Fruit fly (Drosophila melanogaster) whole organism, embryonic: ENCODE measurements around the gene CG9389.

ENCODE experiments used
- Atf-2 ChIP-seq: fragments of 200-800 bp; sonication (Bioruptor generic); optimal IDR thresholded peaks from 2 replicates; lab custom pipeline; 2016; ENCODE audit warnings: missing biosample characterization, missing genetic modification characterization
- Bdp1 ChIP-seq: fragments of 200-800 bp; sonication (Bioruptor generic); optimal IDR thresholded peaks from 3 replicates; lab custom pipeline; 2016; ENCODE audit warnings: missing biosample characterization, missing genetic modification characterization
- Blimp-1 ChIP-seq: fragments of 200-800 bp; sonication (Bioruptor generic); optimal IDR thresholded peaks from 3 replicates; lab custom pipeline; 2018; ENCODE audit warnings: missing biosample characterization, missing genetic modification characterization, mild to moderate bottlenecking, moderate library complexity, missing genetic modification reagents
- CG10543 ChIP-seq: fragments of 200-800 bp; sonication (Bioruptor generic); optimal IDR thresholded peaks from 3 replicates; lab custom pipeline; 2017; ENCODE audit warnings: missing biosample characterization, mild to moderate bottlenecking, missing genetic modification characterization, moderate library complexity
- CG11085 ChIP-seq: fragments of 200-800 bp; sonication (Bioruptor generic); IDR thresholded peaks from 2 replicates; pipeline ENCODE4 v1.3.6; 2022; ENCODE audit warnings: missing biosample characterization, missing genetic modification characterization
- CG12104 ChIP-seq: fragments of 200-800 bp; sonication (Bioruptor generic); optimal IDR thresholded peaks from 3 replicates; lab custom pipeline; 2016; ENCODE audit warnings: missing biosample characterization, missing genetic modification characterization
- CG14050 ChIP-seq: fragments of 200-800 bp; sonication (Bioruptor generic); IDR thresholded peaks from 3 replicates; pipeline ENCODE4 v1.3.6; 2022; ENCODE audit warnings: missing biosample characterization, missing genetic modification characterization
- CG14965 ChIP-seq: fragments of 200-800 bp; sonication (Bioruptor generic); optimal IDR thresholded peaks from 2 replicates; lab custom pipeline; 2016; ENCODE audit warnings: missing biosample characterization, missing genetic modification characterization, borderline replicate concordance
- CG15011 ChIP-seq: fragments of 200-800 bp; sonication (Bioruptor generic); optimal IDR thresholded peaks from 3 replicates; lab custom pipeline; 2018; ENCODE audit warnings: missing biosample characterization, mild to moderate bottlenecking, missing genetic modification characterization
- CG15269 ChIP-seq: fragments of 200-800 bp; sonication (Bioruptor generic); optimal IDR thresholded peaks from 2 replicates; lab custom pipeline; 2018; ENCODE audit warnings: missing biosample characterization, mild to moderate bottlenecking, missing genetic modification characterization, moderate library complexity
- CG16815 ChIP-seq: fragments of 200-800 bp; sonication (Bioruptor generic); optimal IDR thresholded peaks from 3 replicates; lab custom pipeline; 2017; ENCODE audit warnings: missing biosample characterization, mild to moderate bottlenecking, missing genetic modification characterization
- CG16863 ChIP-seq: fragments of 200-800 bp; sonication (Bioruptor generic); optimal IDR thresholded peaks from 3 replicates; lab custom pipeline; 2016; ENCODE audit warnings: missing biosample characterization, missing genetic modification characterization
- CG17912 ChIP-seq: fragments of 200-800 bp; sonication (Bioruptor generic); optimal IDR thresholded peaks from 2 replicates; lab custom pipeline; 2018; ENCODE audit warnings: missing biosample characterization, mild to moderate bottlenecking, missing genetic modification characterization
- CG1792 ChIP-seq: fragments of 200-800 bp; sonication (Bioruptor generic); optimal IDR thresholded peaks from 2 replicates; lab custom pipeline; 2016; ENCODE audit warnings: missing biosample characterization, missing genetic modification characterization
- CG2875 ChIP-seq: fragments of 200-800 bp; sonication (Bioruptor generic); optimal IDR thresholded peaks from 2 replicates; lab custom pipeline; 2017; ENCODE audit warnings: missing biosample characterization, mild to moderate bottlenecking, missing genetic modification characterization, missing genetic modification reagents
- CG30431 ChIP-seq: fragments of 200-800 bp; sonication (Bioruptor generic); optimal IDR thresholded peaks from 2 replicates; lab custom pipeline; 2017; ENCODE audit warnings: missing biosample characterization, missing genetic modification characterization
- CG32532 ChIP-seq: fragments of 200-800 bp; sonication (Bioruptor generic); IDR thresholded peaks from 2 replicates; pipeline ENCODE4 v1.3.6; 2022; ENCODE audit warnings: missing biosample characterization, missing genetic modification characterization
- CG34224 ChIP-seq: fragments of 200-800 bp; sonication (Bioruptor generic); IDR thresholded peaks from 3 replicates; pipeline ENCODE4 v1.3.6; 2022; ENCODE audit warnings: missing biosample characterization, missing genetic modification characterization; ENCODE audit not compliant: partially characterized antibody
- CG4328 ChIP-seq: fragments of 200-800 bp; sonication (Bioruptor generic); optimal IDR thresholded peaks from 3 replicates; lab custom pipeline; 2017; ENCODE audit warnings: missing biosample characterization, missing genetic modification reagents, missing genetic modification characterization
- CG5953 ChIP-seq: fragments of 200-800 bp; sonication (Bioruptor generic); IDR thresholded peaks from 2 replicates; pipeline ENCODE4 v1.3.6; 2022; ENCODE audit warnings: missing biosample characterization, missing genetic modification characterization
- CG6683 ChIP-seq: fragments of 200-800 bp; sonication (Bioruptor generic); optimal IDR thresholded peaks from 2 replicates; lab custom pipeline; 2017; ENCODE audit warnings: missing biosample characterization, mild to moderate bottlenecking, missing genetic modification characterization, missing genetic modification reagents
- CG6689 ChIP-seq: fragments of 200-800 bp; sonication (Bioruptor generic); IDR thresholded peaks from 2 replicates; pipeline ENCODE4 v1.3.6; 2022; ENCODE audit warnings: missing biosample characterization, missing genetic modification characterization
- CG7372 ChIP-seq: fragments of 200-800 bp; sonication (Bioruptor generic); IDR thresholded peaks from 2 replicates; pipeline ENCODE4 v1.3.6; 2022; ENCODE audit warnings: missing biosample characterization, missing genetic modification characterization
- Gsc ChIP-seq: fragments of 200-800 bp; sonication (Bioruptor generic); IDR thresholded peaks from 2 replicates; pipeline ENCODE4 v1.3.6; 2022; ENCODE audit warnings: missing biosample characterization, missing genetic modification characterization
- Hr3 ChIP-seq: fragments of 200-800 bp; sonication (Bioruptor generic); optimal IDR thresholded peaks from 3 replicates; lab custom pipeline; 2016; ENCODE audit warnings: missing biosample characterization, missing genetic modification characterization
- Hsf ChIP-seq: fragments of 200-800 bp; sonication (Bioruptor generic); optimal IDR thresholded peaks from 3 replicates; lab custom pipeline; 2016; ENCODE audit warnings: missing biosample characterization, missing genetic modification characterization
- Kr ChIP-seq: fragments of 200-800 bp; sonication (Bioruptor generic); optimal IDR thresholded peaks from 2 replicates; lab custom pipeline; 2017; ENCODE audit warnings: missing biosample characterization, mild to moderate bottlenecking, missing genetic modification characterization
- MESR4 ChIP-seq: fragments of 200-800 bp; sonication (Bioruptor generic); optimal IDR thresholded peaks from 2 replicates; lab custom pipeline; 2018; ENCODE audit warnings: missing biosample characterization, mild to moderate bottlenecking, missing genetic modification characterization, moderate library complexity
- Mad ChIP-seq: fragments of 200-800 bp; sonication (Bioruptor generic); optimal IDR thresholded peaks from 2 replicates; lab custom pipeline; 2016; ENCODE audit warnings: missing biosample characterization, missing genetic modification characterization
- Neu2 ChIP-seq: fragments of 200-800 bp; sonication (Bioruptor generic); optimal IDR thresholded peaks from 3 replicates; lab custom pipeline; 2016; ENCODE audit warnings: missing biosample characterization, missing genetic modification characterization, borderline replicate concordance
- Nf-YB ChIP-seq: fragments of 200-800 bp; sonication (Bioruptor generic); optimal IDR thresholded peaks from 3 replicates; lab custom pipeline; 2019; ENCODE audit warnings: missing biosample characterization, mild to moderate bottlenecking, missing genetic modification characterization, moderate library complexity
- Optix ChIP-seq: fragments of 200-800 bp; sonication (Bioruptor generic); IDR thresholded peaks from 3 replicates; pipeline ENCODE4 v1.3.6; 2022; ENCODE audit warnings: missing biosample characterization, missing genetic modification characterization
- amos ChIP-seq: fragments of 200-800 bp; sonication (Bioruptor generic); IDR thresholded peaks from 2 replicates; pipeline ENCODE4 v1.3.6; 2022; ENCODE audit warnings: missing biosample characterization, missing genetic modification characterization; ENCODE audit not compliant: partially characterized antibody
- ase ChIP-seq: fragments of 200-800 bp; sonication (Bioruptor generic); IDR thresholded peaks from 3 replicates; pipeline ENCODE4 v1.3.6; 2022; ENCODE audit warnings: missing biosample characterization, missing genetic modification characterization
- caup ChIP-seq: fragments of 200-800 bp; sonication (Bioruptor generic); optimal IDR thresholded peaks from 3 replicates; lab custom pipeline; 2017; ENCODE audit warnings: missing biosample characterization, mild to moderate bottlenecking, missing genetic modification characterization, moderate library complexity; ENCODE audit not compliant: severe bottlenecking
- chif ChIP-seq, 2 experiments: fragments of 200-800 bp; sonication (Bioruptor generic); optimal IDR thresholded peaks; 3 replicates each; lab custom pipeline; 2016; ENCODE audit warnings: missing biosample characterization in 2 of 2, missing genetic modification characterization in 2 of 2
- fd3F ChIP-seq: fragments of 200-800 bp; sonication (Bioruptor generic); optimal IDR thresholded peaks from 2 replicates; lab custom pipeline; 2018; ENCODE audit warnings: missing biosample characterization, mild to moderate bottlenecking, missing genetic modification characterization, moderate library complexity
- fru ChIP-seq: fragments of >200 bp; optimal IDR thresholded peaks from 2 replicates; lab custom pipeline; 2017
- gem ChIP-seq: fragments of 200-800 bp; sonication (Bioruptor generic); optimal IDR thresholded peaks from 2 replicates; lab custom pipeline; 2019; ENCODE audit warnings: missing biosample characterization, mild to moderate bottlenecking, missing genetic modification characterization, moderate library complexity
- gsb ChIP-seq: fragments of 200-800 bp; sonication (Bioruptor generic); IDR thresholded peaks from 2 replicates; pipeline ENCODE4 v1.3.6; 2022; ENCODE audit warnings: missing biosample characterization, missing genetic modification characterization
- hkb ChIP-seq, 2 experiments: fragments of 200-800 bp in 1 of 2; fragments of >200 bp in 1 of 2; sonication (Bioruptor generic) in 1 of 2; IDR thresholded peaks in 1 of 2; optimal IDR thresholded peaks in 1 of 2; 2 replicates each; pipeline versions ENCODE4 v1.3.6 to Lab custom; 2017 to 2022; ENCODE audit warnings: missing biosample characterization in 1 of 2, missing genetic modification characterization in 1 of 2
- insv ChIP-seq, 2 experiments: fragments of 200-800 bp; sonication (Bioruptor generic); optimal IDR thresholded peaks; 3 replicates each; lab custom pipeline; 2016 to 2018; ENCODE audit warnings: missing biosample characterization in 2 of 2, missing genetic modification characterization in 2 of 2
- inv ChIP-seq: fragments of 200-800 bp; sonication (Bioruptor generic); IDR thresholded peaks from 2 replicates; pipeline ENCODE4 v1.3.6; 2022; ENCODE audit warnings: missing biosample characterization, missing genetic modification characterization; ENCODE audit not compliant: partially characterized antibody
- lmd ChIP-seq: fragments of 200-800 bp; sonication (Bioruptor generic); IDR thresholded peaks from 2 replicates; pipeline ENCODE4 v1.3.6; 2022; ENCODE audit warnings: missing biosample characterization, missing genetic modification characterization
- tin ChIP-seq: fragments of 200-800 bp; sonication (Bioruptor generic); optimal IDR thresholded peaks from 3 replicates; lab custom pipeline; 2016; ENCODE audit warnings: missing biosample characterization, missing genetic modification characterization
- tna ChIP-seq: fragments of 200-800 bp; sonication (Bioruptor generic); IDR thresholded peaks from 2 replicates; pipeline ENCODE4 v1.3.6; 2022; ENCODE audit warnings: missing biosample characterization, missing genetic modification characterization; ENCODE audit not compliant: partially characterized antibody
- z ChIP-seq: fragments of 200-800 bp; sonication (Bioruptor generic); IDR thresholded peaks from 3 replicates; pipeline ENCODE4 v1.3.6; 2022; ENCODE audit warnings: missing biosample characterization, missing genetic modification characterization
- zen ChIP-seq: fragments of 200-800 bp; sonication (Bioruptor generic); optimal IDR thresholded peaks from 3 replicates; lab custom pipeline; 2018; ENCODE audit warnings: missing biosample characterization, mild to moderate bottlenecking, missing genetic modification characterization, moderate library complexity
- zfh2 ChIP-seq: fragments of 200-800 bp; sonication (Bioruptor generic); optimal IDR thresholded peaks from 2 replicates; lab custom pipeline; 2016; ENCODE audit warnings: missing biosample characterization, missing genetic modification characterization

The CG9389 gene

dm6 chr3L:21279876-21280566 lies 9.6 kb upstream of the CG9389 start, which contains the start of gene AcCoAS (continued):
- TF ChIP-seq CG10543 (GFP tag; lab: Kevin White, UChicago) (peak; percentile 88), Bdp1 (no peak), Blimp-1 (GFP tag; lab: Kevin White, UChicago) (peak; percentile 1), CG1792 (GFP tag; lab: Kevin White, UChicago) (no peak), Hr3 (GFP tag; lab: Kevin White, UChicago) (no peak), fd3F (GFP tag; lab: Kevin White, UChicago) (no peak), Nf-YB (no peak), CG6689 (GFP tag; lab: Robert Waterston, UW) (no peak), zen (tag; lab: Kevin White, UChicago) (no peak), caup (peak; percentile 49), gem (tag; lab: Kevin White, UChicago) (peak; percentile 19), CG32532 (peak; percentile 59; the same call in 1 of the 2 replicates), CG17912 (GFP tag; lab: Kevin White, UChicago) (no peak), z (GFP tag; lab: Robert Waterston, UW) (peak; percentile 88), chif (GFP tag; optimal IDR thresholded peaks at IDR 0.05; lab: Kevin White, UChicago) (no peak), lmd (GFP tag; lab: Robert Waterston, UW) (no peak), CG14050 (no peak), hkb (optimal IDR thresholded peaks at IDR 0.05; lab: Kevin White, UChicago) (no peak), hkb (GFP tag; IDR thresholded peaks at IDR 0.05; lab: Robert Waterston, UW) (0 out of 2 replicates have a peak, but pooled peaks have one; percentile 37), tin (GFP tag; lab: Kevin White, UChicago) (no peak), CG16815 (GFP tag; lab: Kevin White, UChicago) (no peak), zfh2 (peak; percentile 54), Optix (GFP tag; lab: Robert Waterston, UW) (no peak), Kr (no peak), CG15269 (tag; lab: Kevin White, UChicago) (peak; percentile 33), CG11085 (GFP tag; lab: Robert Waterston, UW) (0 out of 2 replicates have a peak, but pooled peaks have one; percentile 7), CG30431 (GFP tag; lab: Kevin White, UChicago) (no peak), CG2875 (GFP tag; lab: Kevin White, UChicago) (no peak), Hsf (GFP tag; lab: Kevin White, UChicago) (peak; percentile 26), CG6683 (GFP tag; lab: Kevin White, UChicago) (peak; percentile 6), CG15011 (GFP tag; lab: Kevin White, UChicago) (no peak), CG5953 (GFP tag; lab: Robert Waterston, UW) (no peak), ase (GFP tag; lab: Robert Waterston, UW) (no peak), fru (lab: Kevin White, UChicago) (no peak), amos (GFP tag; lab: Robert Waterston, UW) (peak; percentile 51; the same call in 1 of the 2 replicates), Atf-2 (GFP tag; lab: Kevin White, UChicago) (no peak), tna (GFP tag; lab: Robert Waterston, UW) (peak; percentile 41; the same call in 1 of the 2 replicates), Mad (GFP tag; lab: Kevin White, UChicago) (no peak), Gsc (GFP tag; lab: Robert Waterston, UW) (no peak), MESR4 (GFP tag; lab: Kevin White, UChicago) (no peak), CG4328 (GFP tag; lab: Kevin White, UChicago) (no peak), CG7372 (GFP tag; lab: Robert Waterston, UW) (no peak), Neu2 (GFP tag; lab: Kevin White, UChicago) (no peak), inv (GFP tag; lab: Robert Waterston, UW) (no peak), CG14965 (GFP tag; lab: Kevin White, UChicago) (no peak), CG12104 (GFP tag; lab: Kevin White, UChicago) (no peak), gsb (GFP tag; lab: Robert Waterston, UW) (no peak), insv (GFP tag; optimal IDR thresholded peaks at IDR 0.05; lab: Kevin White, UChicago) (no peak), CG16863 (GFP tag; lab: Kevin White, UChicago) (no peak), CG34224 (no peak)
